Fruit fly (Drosophila melanogaster): ENCODE measurements around the gene CG8927.

DNA sequence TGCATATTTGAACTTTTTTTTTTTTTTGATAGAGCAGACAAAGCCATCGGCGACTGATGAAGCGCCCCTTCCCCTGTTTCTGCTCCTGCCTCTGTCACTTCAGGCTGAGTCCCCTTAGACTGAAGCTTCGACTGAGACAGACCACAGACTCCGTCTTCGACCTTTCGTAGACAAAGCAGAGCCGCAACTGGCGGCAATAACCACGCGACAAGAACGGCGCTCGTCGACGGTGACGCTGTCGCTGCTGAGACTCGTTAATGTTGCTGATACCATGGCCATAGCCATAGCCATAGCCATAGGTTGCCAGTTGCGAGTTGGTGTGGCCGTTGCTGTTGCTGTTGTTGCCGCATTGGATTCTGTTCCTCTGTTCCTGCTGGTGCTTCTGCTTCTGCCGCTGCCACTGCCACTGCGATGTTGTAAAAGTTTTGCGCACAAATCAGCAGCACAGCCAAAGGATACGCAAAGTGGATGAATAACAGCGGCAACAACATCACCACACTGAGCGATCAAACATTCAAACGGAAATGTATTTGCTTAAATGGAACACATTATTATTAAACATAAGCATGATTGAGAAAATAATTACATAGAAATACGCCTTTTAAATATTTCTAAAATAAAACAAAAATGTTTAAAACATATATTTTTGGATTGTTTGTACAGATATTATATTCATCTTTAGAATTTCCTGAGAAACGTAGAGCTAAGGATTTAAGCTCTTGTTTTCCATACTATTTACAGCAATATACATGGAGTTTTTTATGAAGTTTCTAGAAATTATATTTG, 42.6 kb downstream of the CG8927 start:
- no peak; the same call in 1 of the 2 replicates for TF ChIP-seq esg (GFP tag; conservative IDR thresholded peaks at IDR 0.05)
- no peak for TF ChIP-seq ato (GFP tag; IDR thresholded peaks at IDR 0.05; ENCODE audit: partially characterized antibody)
- TF ChIP-seq CG12942 (GFP tag; optimal IDR thresholded peaks at IDR 0.05) = no peak
- TF ChIP-seq NC2β (GFP tag; optimal IDR thresholded peaks at IDR 0.05) = no peak
- no peak for TF ChIP-seq CG12299 (tag; optimal IDR thresholded peaks at IDR 0.05)
- TF ChIP-seq CG8765 (GFP tag; IDR thresholded peaks at IDR 0.05) = 0 out of 2 replicates have a peak, but pooled peaks have one; percentile 29
- no peak for TF ChIP-seq da (GFP tag; optimal IDR thresholded peaks at IDR 0.05)
- no peak for TF ChIP-seq al (GFP tag; IDR thresholded peaks at IDR 0.05)
- peak; percentile 38; the same call in 1 of the 2 replicates for TF ChIP-seq CG32772 (GFP tag; IDR thresholded peaks at IDR 0.05)
- no peak for TF ChIP-seq tup (GFP tag; optimal IDR thresholded peaks at IDR 0.05)
- no peak for TF ChIP-seq chn (GFP tag; optimal IDR thresholded peaks at IDR 0.05)
